Worm (Caenorhabditis elegans): ENCODE results near the gene R13H4.5.
A peak's percentile ranks its signal among the peaks of the same experiment; 100 is the strongest.

The R13H4.5 gene

ce11 chrV:11860375-11860774 lies at the start of gene R13H4.5:
Gene R13H4.5 (plus strand): TSS chrV:11860675.
- TF ChIP-seq snpc-4 (tag; optimal IDR thresholded peaks at IDR 0.05) (no peak), aha-1 (tag) (peak; percentile 2), madf-5 (GFP tag; IDR thresholded peaks at IDR 0.05) (no peak), nhr-28 (tag; optimal IDR thresholded peaks at IDR 0.05) (no peak), daf-16 (GFP tag; optimal IDR thresholded peaks at IDR 0.05) (no peak), daf-16 (tag; optimal IDR thresholded peaks at IDR 0.05) (no peak), lin-39 (tag; optimal IDR thresholded peaks at IDR 0.05) (no peak), ctbp-1 (GFP tag; IDR thresholded peaks at IDR 0.05) (0 out of 2 replicates have a peak, but pooled peaks have one; percentile 7), attf-4 (tag; optimal IDR thresholded peaks at IDR 0.05) (no peak)

ce11 chrV:11811921-11812320 lies 48.6 kb upstream of the R13H4.5 start, which contains the start of gene D2023.3:
Gene D2023.3 (minus strand): TSS chrV:11812021.
- no peak for TF ChIP-seq ceh-82 (tag; optimal IDR thresholded peaks at IDR 0.05)
- TF ChIP-seq lsy-2 (tag; optimal IDR thresholded peaks at IDR 0.05): no peak
- TF ChIP-seq mdl-1 (tag; optimal IDR thresholded peaks at IDR 0.05): no peak
- no peak for TF ChIP-seq tra-1 (GFP tag; IDR thresholded peaks at IDR 0.05)
- peak in 1 of 2 experiments; percentile 72 for TF ChIP-seq unc-62 (GFP tag; optimal IDR thresholded peaks at IDR 0.05 in 1 of 2)
- no peak for TF ChIP-seq unc-62 (tag; optimal IDR thresholded peaks at IDR 0.05)
- no peak for TF ChIP-seq Y5F2A.4 (GFP tag; optimal IDR thresholded peaks at IDR 0.05)
- TF ChIP-seq saeg-2 (GFP tag; IDR thresholded peaks at IDR 0.05): no peak

ce11 chrV:11815566-11815965 lies 44.9 kb upstream of the R13H4.5 start:
- TF ChIP-seq aha-1 (tag): no peak
- no peak for TF ChIP-seq R02D3.7 (tag; optimal IDR thresholded peaks at IDR 0.05)
- TF ChIP-seq egl-43 (GFP tag; IDR thresholded peaks at IDR 0.05): no peak
- TF ChIP-seq pqm-1 (tag; optimal IDR thresholded peaks at IDR 0.05): no peak
- TF ChIP-seq ZK546.5 (tag; optimal IDR thresholded peaks at IDR 0.05): no peak
- TF ChIP-seq mxl-2 (GFP tag; conservative IDR thresholded peaks at IDR 0.05): no peak
- no peak for TF ChIP-seq unc-39 (tag; optimal IDR thresholded peaks at IDR 0.05)
- no peak for TF ChIP-seq nhr-25 (tag; optimal IDR thresholded peaks at IDR 0.05; ENCODE audit: borderline replicate concordance, insufficient read depth)
- no peak for TF ChIP-seq mxl-3 (GFP tag; optimal IDR thresholded peaks at IDR 0.05)
- no peak for TF ChIP-seq rbr-2 (tag; optimal IDR thresholded peaks at IDR 0.05)
- no peak for TF ChIP-seq spr-3 (GFP tag; optimal IDR thresholded peaks at IDR 0.05)
- TF ChIP-seq dve-1 (tag; optimal IDR thresholded peaks at IDR 0.05; ENCODE audit: insufficient read depth): no peak
- no peak for TF ChIP-seq ctbp-1 (GFP tag; IDR thresholded peaks at IDR 0.05)

ce11 chrV:11817263-11817726 lies 43.2 kb upstream of the R13H4.5 start:
- TF ChIP-seq ZK337.2 (GFP tag; IDR thresholded peaks at IDR 0.05): no peak
- peak; percentile 48 for TF ChIP-seq mep-1 (tag; optimal IDR thresholded peaks at IDR 0.05)
- no peak for TF ChIP-seq gei-8 (GFP tag; optimal IDR thresholded peaks at IDR 0.05)
- peak; percentile 91 for TF ChIP-seq zfp-3 (GFP tag; conservative IDR thresholded peaks at IDR 0.05)
- no peak for TF ChIP-seq daf-19 (GFP tag; conservative IDR thresholded peaks at IDR 0.05)
- TF ChIP-seq lin-15B (tag; optimal IDR thresholded peaks at IDR 0.05): no peak
- no peak for TF ChIP-seq mxl-3 (GFP tag; optimal IDR thresholded peaks at IDR 0.05)
- no peak for TF ChIP-seq mxl-2 (GFP tag; conservative IDR thresholded peaks at IDR 0.05)
- TF ChIP-seq unc-130 (GFP tag; optimal IDR thresholded peaks at IDR 0.05): no peak
- TF ChIP-seq ztf-11 (tag; optimal IDR thresholded peaks at IDR 0.05): no peak
- no peak for TF ChIP-seq fos-1 (tag; optimal IDR thresholded peaks at IDR 0.05)
- TF ChIP-seq dmd-6 (GFP tag; IDR thresholded peaks at IDR 0.05): peak; percentile 25; the same call in 1 of the 2 replicates
- TF ChIP-seq lin-38 (GFP tag; IDR thresholded peaks at IDR 0.05): peak; percentile 63
- TF ChIP-seq lin-39 (tag; optimal IDR thresholded peaks at IDR 0.05): no peak
- no peak for TF ChIP-seq ceh-20 (GFP tag; IDR thresholded peaks at IDR 0.05)
- TF ChIP-seq tag-97 (GFP tag; IDR thresholded peaks at IDR 0.05): no peak
- no peak for TF ChIP-seq egl-43 (GFP tag; IDR thresholded peaks at IDR 0.05)
- TF ChIP-seq aly-2 (tag; optimal IDR thresholded peaks at IDR 0.05): no peak
- TF ChIP-seq R02D3.7 (tag; optimal IDR thresholded peaks at IDR 0.05): no peak
- peak in 1 of 2 experiments; percentile 24 for TF ChIP-seq lsy-2 (tag; optimal IDR thresholded peaks at IDR 0.05)
- TF ChIP-seq zag-1 (tag; optimal IDR thresholded peaks at IDR 0.05): no peak
- no peak for TF ChIP-seq nhr-10 (tag; optimal IDR thresholded peaks at IDR 0.05)
- TF ChIP-seq duxl-1 (tag; optimal IDR thresholded peaks at IDR 0.05; ENCODE audit: poor library complexity): no peak
- no peak for TF ChIP-seq tra-1 (GFP tag; IDR thresholded peaks at IDR 0.05)
- TF ChIP-seq mes-2 (tag; optimal IDR thresholded peaks at IDR 0.05; ENCODE audit: poor library complexity, severe bottlenecking): no peak
- TF ChIP-seq nhr-76 (tag; optimal IDR thresholded peaks at IDR 0.05): no peak

Data from whole organism, L4 larva.